Fruit fly (Drosophila melanogaster) Kc167 (cell line): Measurements from ENCODE around the gene mtrm.

ENCODE experiments used
- Myc ChIP-seq: fragments of >200 bp; optimal IDR thresholded peaks from 2 replicates; lab custom pipeline; 2017; ENCODE audit warnings: missing external identifiers
- Sin3A ChIP-seq: fragments of >200 bp; optimal IDR thresholded peaks from 2 replicates; lab custom pipeline; 2018; ENCODE audit warnings: missing external identifiers
- h ChIP-seq: fragments of >200 bp; optimal IDR thresholded peaks from 3 replicates; lab custom pipeline; 2018; ENCODE audit warnings: missing external identifiers
- insv ChIP-seq: fragments of >200 bp; optimal IDR thresholded peaks from 3 replicates; lab custom pipeline; 2018; ENCODE audit warnings: missing external identifiers
- psq ChIP-seq: fragments of >200 bp; optimal IDR thresholded peaks from 2 replicates; lab custom pipeline; 2017; ENCODE audit warnings: missing external identifiers
- ttk ChIP-seq: sonication (Bioruptor generic); optimal IDR thresholded peaks from 2 replicates; lab custom pipeline; 2017; ENCODE audit warnings: missing external identifiers

dm6 chr3L:8440771-8441549, 28.1 kb downstream of the mtrm start:
- TF ChIP-seq psq (lab: Kevin White, UChicago) (no peak), Sin3A (no peak), ttk (lab: Kevin White, UChicago) (no peak), Myc (lab: Kevin White, UChicago) (no peak), h (lab: Kevin White, UChicago) (no peak), insv (lab: Kevin White, UChicago) (no peak)
